Worm (Caenorhabditis elegans) whole organism, early embryonic: Measurements from ENCODE around the gene hrpu-2.

ENCODE experiments used
- B0310.2 ChIP-seq: sonication (generic microtip); optimal IDR thresholded peaks from 2 replicates; lab custom pipeline; 2016; ENCODE audit warnings: mild to moderate bottlenecking, missing genetic modification characterization, missing compliant biosample characterization
- F13C5.2 ChIP-seq: sonication (generic microtip); optimal IDR thresholded peaks from 2 replicates; lab custom pipeline; 2017; ENCODE audit warnings: mild to moderate bottlenecking, missing genetic modification characterization, inconsistent platforms, missing compliant biosample characterization
- aly-1 ChIP-seq: sonication (generic microtip); optimal IDR thresholded peaks from 2 replicates; lab custom pipeline; 2016; ENCODE audit warnings: missing genetic modification characterization, missing compliant biosample characterization
- ama-1 ChIP-seq: fragments of 150-350 bp; optimal IDR thresholded peaks from 2 replicates; lab custom pipeline; 2014
- ceh-13 ChIP-seq: fragments of 200-800 bp; sonication (Bioruptor generic); optimal IDR thresholded peaks from 2 replicates; lab custom pipeline; 2018; ENCODE audit warnings: mild to moderate bottlenecking, missing genetic modification characterization, missing compliant biosample characterization
- ceh-36 ChIP-seq: sonication (generic microtip); optimal IDR thresholded peaks from 2 replicates; lab custom pipeline; 2016; ENCODE audit warnings: missing genetic modification characterization, inconsistent platforms, missing compliant biosample characterization
- ets-7 ChIP-seq: sonication (generic microtip); optimal IDR thresholded peaks from 2 replicates; lab custom pipeline; 2016; ENCODE audit warnings: missing genotype, missing genetic modification characterization, missing compliant biosample characterization
- flt-1 ChIP-seq: fragments of 200-800 bp; sonication (Bioruptor generic); IDR thresholded peaks from 2 replicates; pipeline ENCODE4 v1.3.6; 2022; ENCODE audit warnings: missing genetic modification characterization, missing compliant biosample characterization
- hmbx-1 ChIP-seq: sonication (generic microtip); optimal IDR thresholded peaks from 2 replicates; lab custom pipeline; 2016; ENCODE audit warnings: mild to moderate bottlenecking, missing genetic modification characterization, missing compliant biosample characterization
- hmg-4 ChIP-seq: fragments of 200-800 bp; sonication (Bioruptor generic); optimal IDR thresholded peaks from 2 replicates; lab custom pipeline; 2018; ENCODE audit warnings: mild to moderate bottlenecking, missing genetic modification characterization, missing compliant biosample characterization
- hnd-1 ChIP-seq: sonication (generic microtip); optimal IDR thresholded peaks from 2 replicates; lab custom pipeline; 2016; ENCODE audit warnings: missing genetic modification characterization, missing compliant biosample characterization
- pes-1 ChIP-seq: fragments of 200-800 bp; sonication (Bioruptor generic); IDR thresholded peaks from 2 replicates; pipeline ENCODE4 v1.3.6; 2022; ENCODE audit warnings: missing genetic modification reagents, missing genetic modification characterization, missing compliant biosample characterization
- scrt-1 ChIP-seq: fragments of 200-800 bp; sonication (Bioruptor generic); IDR thresholded peaks from 2 replicates; pipeline ENCODE4 v1.3.6; 2022; ENCODE audit warnings: missing genetic modification characterization, missing compliant biosample characterization
- sea-1 ChIP-seq: fragments of 200-800 bp; sonication (Bioruptor generic); conservative IDR thresholded peaks from 2 replicates; pipeline ENCODE4 v1.3.6; 2022; ENCODE audit warnings: missing genetic modification characterization, missing compliant biosample characterization
- tbx-11 ChIP-seq: fragments of 200-800 bp; sonication (Bioruptor generic); IDR thresholded peaks from 2 replicates; pipeline ENCODE4 v1.3.6; 2022; ENCODE audit warnings: missing genetic modification characterization, missing compliant biosample characterization
- tbx-37 ChIP-seq: fragments of 200-800 bp; sonication (Bioruptor generic); conservative IDR thresholded peaks from 2 replicates; pipeline ENCODE4 v1.3.6; 2022; ENCODE audit warnings: missing genetic modification reagents, missing genetic modification characterization, missing compliant biosample characterization
- tra-4 ChIP-seq: sonication (generic microtip); optimal IDR thresholded peaks from 2 replicates; lab custom pipeline; 2017; ENCODE audit warnings: missing genetic modification characterization, missing compliant biosample characterization

The hrpu-2 gene

ce11 chrIV:2177545-2177944, at the start of gene hrpu-2:
Gene hrpu-2, plus strand, starts transcription at chrIV:2177896.
- TF ChIP-seq tbx-37 (GFP tag; lab: Robert Waterston, UW) (no peak), F13C5.2 (tag; lab: Kevin White, UChicago) (peak; percentile 64)

DNA sequence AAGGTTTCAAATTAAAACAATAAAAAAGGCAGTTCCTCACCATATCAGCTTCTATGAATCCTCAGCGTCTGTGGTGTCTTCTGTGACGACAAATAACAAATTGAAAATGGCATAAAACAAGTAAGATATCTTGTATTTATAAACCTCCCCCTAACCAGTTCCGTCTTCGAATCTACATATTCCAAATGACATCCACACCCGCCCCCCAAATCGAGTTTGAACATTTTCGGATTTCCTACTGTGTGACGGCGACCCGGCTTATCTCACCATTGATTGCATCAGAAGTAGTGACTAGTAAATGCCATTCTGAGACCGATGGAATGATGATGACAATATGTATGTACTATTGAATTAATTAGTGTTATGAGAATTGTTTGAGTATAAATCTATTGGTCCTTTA, 48.9 kb upstream of the hrpu-2 start, which contains the start of gene grl-20:
Gene grl-20 (minus strand): TSS at position 101 of the 400 bp plus-strand sequence.
- TF ChIP-seq flt-1 (GFP tag; lab: Robert Waterston, UW) (no peak), B0310.2 (tag; lab: Kevin White, UChicago) (no peak), tbx-11 (GFP tag; lab: Robert Waterston, UW) (no peak), pes-1 (GFP tag; lab: Robert Waterston, UW) (no peak), hmg-4 (no peak), ets-7 (tag; lab: Kevin White, UChicago) (no peak), ama-1 (lab: Kevin White, UChicago) (no peak), tbx-37 (GFP tag; lab: Robert Waterston, UW) (no peak), tra-4 (tag; lab: Kevin White, UChicago) (no peak), aly-1 (no peak), sea-1 (no peak), scrt-1 (GFP tag; lab: Robert Waterston, UW) (no peak), ceh-13 (GFP tag; lab: Kevin White, UChicago) (no peak), F13C5.2 (tag; lab: Kevin White, UChicago) (no peak), ceh-36 (no peak), hmbx-1 (tag; lab: Kevin White, UChicago) (no peak)

DNA sequence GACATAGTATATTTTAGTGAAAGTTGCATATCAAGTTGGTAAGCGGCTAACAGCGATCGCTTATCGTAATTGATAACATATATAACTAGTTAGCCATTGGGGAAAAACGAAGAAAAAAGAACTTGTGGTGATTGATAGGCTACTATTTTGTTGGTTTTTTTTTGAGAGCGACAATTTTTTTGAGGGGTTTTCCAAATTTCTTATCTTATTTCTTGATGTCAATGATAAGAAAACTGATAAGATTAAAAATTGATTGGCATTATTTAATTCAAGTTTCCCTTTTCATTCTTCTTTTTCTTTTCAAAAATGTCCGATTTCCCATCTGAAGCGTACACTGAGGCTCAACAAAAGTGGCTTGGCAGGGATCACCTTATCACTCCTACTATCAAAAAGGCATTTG, 47.0 kb upstream of the hrpu-2 start, which contains the start of gene prmt-6:
Gene prmt-6 (plus strand): TSS at position 252 of the 400 bp plus-strand sequence.
- no peak for TF ChIP-seq hnd-1 (tag; lab: Kevin White, UChicago)
- no peak for TF ChIP-seq pes-1 (GFP tag; lab: Robert Waterston, UW)
- TF ChIP-seq sea-1: no peak
- TF ChIP-seq hmg-4: no peak
- TF ChIP-seq B0310.2 (tag; lab: Kevin White, UChicago): no peak
- no peak for TF ChIP-seq ceh-36
- no peak for TF ChIP-seq tra-4 (tag; lab: Kevin White, UChicago)

- TF ChIP-seq hmbx-1 (tag; lab: Kevin White, UChicago) (no peak), tbx-37 (GFP tag; lab: Robert Waterston, UW) (no peak)
These were observed 44.2 kb upstream of the hrpu-2 start, which contains the start of gene C23H5.12 for ce11 chrIV:2133431-2133940. Gene C23H5.12, plus strand, starts transcription at chrIV:2133481.

DNA sequence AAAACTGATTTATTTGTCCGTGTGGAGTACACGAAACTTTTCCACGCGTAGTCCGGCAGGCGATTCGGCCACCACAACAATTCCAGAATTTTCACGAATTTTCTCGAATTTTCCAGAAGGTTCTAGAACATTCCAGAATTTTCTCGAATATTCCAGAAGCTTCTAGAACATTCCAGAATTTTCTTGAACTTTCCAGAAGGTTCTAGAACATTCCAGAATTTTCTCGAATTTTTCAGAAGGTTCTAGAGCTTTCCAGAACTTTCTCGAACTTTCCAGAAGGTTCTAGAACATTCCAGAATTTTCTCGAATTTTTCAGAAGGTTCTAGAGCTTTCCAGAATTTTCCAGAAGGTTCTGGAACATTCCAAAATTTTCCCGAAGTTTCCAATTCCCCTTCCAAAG, 41.8 kb upstream of the hrpu-2 start:
- peak; percentile 57 for TF ChIP-seq pes-1 (GFP tag; lab: Robert Waterston, UW)

- no peak for TF ChIP-seq aly-1
- no peak for TF ChIP-seq ceh-13 (GFP tag; lab: Kevin White, UChicago)
- no peak for TF ChIP-seq tbx-11 (GFP tag; lab: Robert Waterston, UW)
- no peak for TF ChIP-seq B0310.2 (tag; lab: Kevin White, UChicago)
- TF ChIP-seq sea-1: no peak
- TF ChIP-seq flt-1 (GFP tag; lab: Robert Waterston, UW): no peak
- TF ChIP-seq ceh-36: no peak
- TF ChIP-seq scrt-1 (GFP tag; lab: Robert Waterston, UW): no peak
- TF ChIP-seq hmg-4: no peak
- TF ChIP-seq ets-7 (tag; lab: Kevin White, UChicago): no peak
- no peak for TF ChIP-seq hmbx-1 (tag; lab: Kevin White, UChicago)
- no peak for TF ChIP-seq hnd-1 (tag; lab: Kevin White, UChicago)
- TF ChIP-seq tra-4 (tag; lab: Kevin White, UChicago): no peak
- no peak for TF ChIP-seq F13C5.2 (tag; lab: Kevin White, UChicago)
- no peak for TF ChIP-seq tbx-37 (GFP tag; lab: Robert Waterston, UW)
- TF ChIP-seq pes-1 (GFP tag; lab: Robert Waterston, UW): no peak
- TF ChIP-seq ama-1 (lab: Kevin White, UChicago): no peak
These were observed 41.1 kb upstream of the hrpu-2 start, which contains the start of gene test-1 for ce11 chrIV:2136607-2137006. Gene test-1, plus strand, starts transcription at chrIV:2136951.

DNA sequence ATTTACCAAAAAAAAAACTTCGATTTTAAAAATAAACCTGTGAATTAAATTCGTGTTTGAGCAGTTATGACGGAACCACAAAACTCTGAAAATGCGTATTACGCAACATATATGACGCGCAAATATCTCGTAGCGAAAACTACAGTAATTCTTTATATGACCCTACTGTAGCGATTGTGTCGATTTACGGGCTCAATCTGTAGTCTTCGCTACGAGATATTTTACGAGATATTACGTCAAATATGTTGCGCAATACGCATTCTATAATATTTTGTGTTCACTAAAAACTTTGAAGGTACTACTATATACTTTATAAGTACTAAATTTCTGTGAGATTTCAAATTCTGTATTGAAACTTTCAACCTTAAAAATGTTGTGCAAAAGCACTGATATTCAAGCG, 40.2 kb upstream of the hrpu-2 start:
- TF ChIP-seq sea-1 (no peak), hmg-4 (no peak), scrt-1 (GFP tag; lab: Robert Waterston, UW) (no peak), hnd-1 (tag; lab: Kevin White, UChicago) (no peak), B0310.2 (tag; lab: Kevin White, UChicago) (no peak), aly-1 (no peak), ceh-36 (no peak), ama-1 (lab: Kevin White, UChicago) (no peak), ets-7 (tag; lab: Kevin White, UChicago) (no peak), pes-1 (GFP tag; lab: Robert Waterston, UW) (no peak), tbx-37 (GFP tag; lab: Robert Waterston, UW) (no peak), hmbx-1 (tag; lab: Kevin White, UChicago) (no peak), ceh-13 (GFP tag; lab: Kevin White, UChicago) (no peak), F13C5.2 (tag; lab: Kevin White, UChicago) (no peak), flt-1 (GFP tag; lab: Robert Waterston, UW) (no peak), tbx-11 (GFP tag; lab: Robert Waterston, UW) (no peak)

- TF ChIP-seq ceh-36 (no peak), scrt-1 (GFP tag; lab: Robert Waterston, UW) (no peak), flt-1 (GFP tag; lab: Robert Waterston, UW) (no peak), B0310.2 (tag; lab: Kevin White, UChicago) (no peak), F13C5.2 (tag; lab: Kevin White, UChicago) (no peak), hmbx-1 (tag; lab: Kevin White, UChicago) (no peak), hmg-4 (no peak), ceh-13 (GFP tag; lab: Kevin White, UChicago) (no peak), ets-7 (tag; lab: Kevin White, UChicago) (no peak), ama-1 (lab: Kevin White, UChicago) (no peak), tbx-37 (GFP tag; lab: Robert Waterston, UW) (no peak), aly-1 (no peak), tbx-11 (GFP tag; lab: Robert Waterston, UW) (no peak), pes-1 (GFP tag; lab: Robert Waterston, UW) (no peak), tra-4 (tag; lab: Kevin White, UChicago) (no peak), sea-1 (no peak), hnd-1 (tag; lab: Kevin White, UChicago) (no peak)
These were observed 37.2 kb upstream of the hrpu-2 start, which contains the start of gene C54E4.12 for ce11 chrIV:2140543-2140942. Gene C54E4.12, minus strand, starts transcription at chrIV:2140643.
